Fruit fly (Drosophila melanogaster): ENCODE results near the gene CG31635.

CG31635 gene

DNA sequence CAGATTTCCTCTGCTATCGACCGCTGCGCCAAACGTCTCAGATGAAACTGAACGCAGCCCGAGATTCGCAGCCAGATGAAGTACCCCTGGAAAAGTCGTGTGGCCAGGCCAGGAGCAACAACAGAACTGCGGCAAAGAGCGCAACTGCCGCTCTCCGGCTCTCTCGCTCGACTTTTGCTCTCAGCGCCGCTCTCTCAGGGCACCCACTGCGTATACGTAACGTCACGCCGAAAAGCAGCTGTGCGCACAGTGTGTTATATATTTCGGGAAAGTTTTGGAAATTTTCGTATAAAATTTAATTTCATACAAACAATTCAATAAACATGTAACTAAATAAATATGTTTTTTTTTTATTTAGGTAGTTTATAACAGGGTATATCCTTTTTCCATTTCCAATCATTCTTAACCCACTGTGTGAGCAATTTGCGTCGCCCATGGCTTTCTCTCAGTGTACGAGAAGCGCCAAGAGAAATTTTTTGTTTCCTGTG, 47.9 kb downstream of the CG31635 start, which contains the start of gene Dpp10 (continued):
- peak; percentile 78 for TF ChIP-seq CG1529 (GFP tag; optimal IDR thresholded peaks at IDR 0.05)
- peak; percentile 90 for TF ChIP-seq CG12391 (tag; optimal IDR thresholded peaks at IDR 0.05)
- peak; percentile 95 for TF ChIP-seq gem (tag; optimal IDR thresholded peaks at IDR 0.05)
- TF ChIP-seq Usf (GFP tag; optimal IDR thresholded peaks at IDR 0.05) = peak; percentile 41
- TF ChIP-seq gcm2 (GFP tag; optimal IDR thresholded peaks at IDR 0.05) = peak; percentile 78
- peak; percentile 94 for TF ChIP-seq CG13296 (GFP tag; optimal IDR thresholded peaks at IDR 0.05)
- TF ChIP-seq HLH3B (GFP tag; IDR thresholded peaks at IDR 0.05) = peak; percentile 95
- TF ChIP-seq seq (GFP tag; IDR thresholded peaks at IDR 0.05) = peak; percentile 95
- peak; percentile 91 for TF ChIP-seq BtbVII (GFP tag; optimal IDR thresholded peaks at IDR 0.05)
- TF ChIP-seq unc-4 (GFP tag; IDR thresholded peaks at IDR 0.05; ENCODE audit: partially characterized antibody) = no peak
- TF ChIP-seq Ssrp (tag; optimal IDR thresholded peaks at IDR 0.05) = peak; percentile 68
- TF ChIP-seq fd64A (GFP tag; optimal IDR thresholded peaks at IDR 0.05) = peak; percentile 36
- peak; percentile 25 for TF ChIP-seq HmgD (GFP tag; optimal IDR thresholded peaks at IDR 0.05)
- peak; percentile 54 for TF ChIP-seq CG13123 (GFP tag; optimal IDR thresholded peaks at IDR 0.05)
- TF ChIP-seq CG9817 (tag; optimal IDR thresholded peaks at IDR 0.05) = peak; percentile 91
- peak; percentile 28 for TF ChIP-seq Neu2 (GFP tag; optimal IDR thresholded peaks at IDR 0.05; ENCODE audit: borderline replicate concordance)
- peak; percentile 73 for TF ChIP-seq Bdp1 (GFP tag; optimal IDR thresholded peaks at IDR 0.05)
- TF ChIP-seq unpg (GFP tag; optimal IDR thresholded peaks at IDR 0.05) = peak; percentile 88
- peak; percentile 62 for TF ChIP-seq pnt (GFP tag; optimal IDR thresholded peaks at IDR 0.05)
- TF ChIP-seq CG3281 (GFP tag; optimal IDR thresholded peaks at IDR 0.05) = peak; percentile 92
- no peak for TF ChIP-seq Lpt (GFP tag; optimal IDR thresholded peaks at IDR 0.05)
- TF ChIP-seq ara (GFP tag; IDR thresholded peaks at IDR 0.05) = peak; percentile 77
- no peak for TF ChIP-seq Tbp (GFP tag; optimal IDR thresholded peaks at IDR 0.05)
- TF ChIP-seq CG9215 (GFP tag; IDR thresholded peaks at IDR 0.05) = peak; percentile 97
- peak; percentile 95 for TF ChIP-seq lmd (GFP tag; IDR thresholded peaks at IDR 0.05)
- TF ChIP-seq CG17328 (GFP tag; IDR thresholded peaks at IDR 0.05) = peak; percentile 92
- TF ChIP-seq corto (GFP tag; optimal IDR thresholded peaks at IDR 0.05) = no peak
- TF ChIP-seq slou (GFP tag; optimal IDR thresholded peaks at IDR 0.05) = peak; percentile 87
- peak; percentile 93 for TF ChIP-seq cwo (GFP tag; optimal IDR thresholded peaks at IDR 0.05)
- TF ChIP-seq CG12942 (GFP tag; optimal IDR thresholded peaks at IDR 0.05) = peak; percentile 82
- no peak for TF ChIP-seq CG10565 (GFP tag; optimal IDR thresholded peaks at IDR 0.05)
- peak; percentile 81 for TF ChIP-seq Abd-B (GFP tag; optimal IDR thresholded peaks at IDR 0.05)
- peak; percentile 74 for TF ChIP-seq ewg (GFP tag; optimal IDR thresholded peaks at IDR 0.05)
- peak; percentile 76 for TF ChIP-seq sim (GFP tag; IDR thresholded peaks at IDR 0.05)
- TF ChIP-seq CG15073 (GFP tag; optimal IDR thresholded peaks at IDR 0.05) = peak; percentile 21
- TF ChIP-seq CkIIα-i1 (GFP tag; IDR thresholded peaks at IDR 0.05) = peak; percentile 81
- TF ChIP-seq CG12155 (GFP tag; optimal IDR thresholded peaks at IDR 0.05) = peak; percentile 83
- TF ChIP-seq Dip2 (GFP tag; IDR thresholded peaks at IDR 0.05) = 0 out of 2 replicates have a peak, but pooled peaks have one; percentile 44
- TF ChIP-seq Xrp1 (GFP tag; IDR thresholded peaks at IDR 0.05) = peak; percentile 92
- TF ChIP-seq CG3847 (GFP tag; IDR thresholded peaks at IDR 0.05) = peak; percentile 98

DNA sequence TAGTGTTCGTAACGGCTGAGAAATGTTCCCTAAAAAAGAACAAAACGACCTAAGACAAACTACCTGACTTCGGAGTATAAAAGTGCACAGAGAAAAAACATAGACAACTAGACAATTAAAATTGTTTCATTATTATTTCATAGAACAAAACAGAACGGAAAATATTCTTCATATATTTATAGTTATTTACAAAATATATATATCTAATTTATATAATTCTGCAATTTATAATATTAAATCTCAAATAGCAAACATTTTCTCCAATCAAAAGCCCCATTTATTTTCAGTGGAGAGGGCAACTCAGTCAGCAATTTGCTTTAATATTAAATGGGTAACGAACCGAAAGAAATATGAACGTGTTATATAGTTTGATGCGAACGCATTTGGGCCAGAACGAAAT, 53.9 kb downstream of the CG31635 start:
- no peak for TF ChIP-seq HHEX (GFP tag; optimal IDR thresholded peaks at IDR 0.05)
- peak; percentile 0 for TF ChIP-seq CoRest (tag; optimal IDR thresholded peaks at IDR 0.05)
- no peak for TF ChIP-seq cas (GFP tag; IDR thresholded peaks at IDR 0.05)
- peak; percentile 17; the same call in 1 of the 2 replicates for TF ChIP-seq CG17328 (GFP tag; IDR thresholded peaks at IDR 0.05)
- TF ChIP-seq CG9437 (GFP tag; optimal IDR thresholded peaks at IDR 0.05) = peak; percentile 30
- peak; percentile 15 for TF ChIP-seq CG17385 (GFP tag; optimal IDR thresholded peaks at IDR 0.05)
- TF ChIP-seq sc (optimal IDR thresholded peaks at IDR 0.05) = no peak
- TF ChIP-seq sc (GFP tag; optimal IDR thresholded peaks at IDR 0.05) = peak; percentile 38
- TF ChIP-seq CG13424 (tag; optimal IDR thresholded peaks at IDR 0.05) = peak; percentile 61
- TF ChIP-seq B-H2 (GFP tag; optimal IDR thresholded peaks at IDR 0.05) = no peak
- peak; percentile 60 for TF ChIP-seq CG33557 (GFP tag; optimal IDR thresholded peaks at IDR 0.05)
- TF ChIP-seq Oli (tag; optimal IDR thresholded peaks at IDR 0.05) = peak; percentile 19
- peak; percentile 69 for TF ChIP-seq CG8388 (GFP tag; optimal IDR thresholded peaks at IDR 0.05)
- TF ChIP-seq seq (GFP tag; IDR thresholded peaks at IDR 0.05) = no peak; the same call in 1 of the 2 replicates
- TF ChIP-seq CG12391 (tag; optimal IDR thresholded peaks at IDR 0.05) = peak; percentile 75

Measured in whole organism, embryonic.